Fruit fly (Drosophila melanogaster) whole organism, wandering third instar larva: ENCODE measurements around the gene Cln7.

Experiments
- Abd-B ChIP-seq: fragments of >200 bp; optimal IDR thresholded peaks from 2 replicates; lab custom pipeline; 2017; ENCODE audit warnings: missing biosample characterization, missing genetic modification characterization
- OdsH ChIP-seq: fragments of 200-800 bp; sonication (Bioruptor generic); optimal IDR thresholded peaks from 2 replicates; lab custom pipeline; 2016; ENCODE audit warnings: missing biosample characterization, mild to moderate bottlenecking, missing genetic modification characterization
- Rel ChIP-seq, 2 experiments: fragments of 200-800 bp; sonication (Bioruptor generic) in 1 of 2; optimal IDR thresholded peaks; 2 replicates in 1 of 2; 3 replicates in 1 of 2; lab custom pipeline; 2016 to 2019; ENCODE audit warnings: mild to moderate bottlenecking in 2 of 2, missing biosample characterization in 2 of 2, missing genetic modification characterization in 2 of 2, moderate library complexity in 1 of 2
- Vsx2 ChIP-seq: fragments of 200-300, 225-300 bp; sonication (Bioruptor generic); optimal IDR thresholded peaks from 2 replicates; lab custom pipeline; 2018; ENCODE audit warnings: missing biosample characterization, missing genetic modification characterization; ENCODE audit not compliant: partially characterized antibody
- br ChIP-seq: fragments of 200-800 bp; sonication (Bioruptor generic); optimal IDR thresholded peaks from 2 replicates; lab custom pipeline; 2016; ENCODE audit warnings: missing biosample characterization, missing genetic modification characterization
- dmrt93B ChIP-seq: fragments of 200-800 bp; sonication (Bioruptor generic); optimal IDR thresholded peaks from 2 replicates; lab custom pipeline; 2018; ENCODE audit warnings: missing biosample characterization, mild to moderate bottlenecking, missing genetic modification characterization
- dsf ChIP-seq: sonication (Bioruptor generic); optimal IDR thresholded peaks from 2 replicates; lab custom pipeline; 2016; ENCODE audit warnings: missing biosample characterization, missing genetic modification characterization, borderline replicate concordance
- ey ChIP-seq: fragments of 200-800 bp; sonication (Bioruptor generic); optimal IDR thresholded peaks from 2 replicates; lab custom pipeline; 2016; ENCODE audit warnings: missing biosample characterization, missing genetic modification characterization
- foxo ChIP-seq, 2 experiments: fragments of 200-800 bp; sonication (Bioruptor generic); optimal IDR thresholded peaks; 2 replicates in 1 of 2; 3 replicates in 1 of 2; lab custom pipeline; 2016 to 2017; ENCODE audit warnings: missing biosample characterization in 2 of 2, missing genetic modification characterization in 2 of 2
- fru ChIP-seq: fragments of 200-800 bp; sonication (Bioruptor generic); optimal IDR thresholded peaks from 3 replicates; lab custom pipeline; 2016; ENCODE audit warnings: missing biosample characterization, mild to moderate bottlenecking, missing genetic modification characterization
- psq ChIP-seq: fragments of 200-800 bp; sonication (Bioruptor generic); optimal IDR thresholded peaks from 3 replicates; lab custom pipeline; 2017; ENCODE audit warnings: missing biosample characterization, mild to moderate bottlenecking, missing genetic modification characterization, moderate library complexity
- sage ChIP-seq: fragments of 200-800 bp; sonication (Bioruptor generic); optimal IDR thresholded peaks from 2 replicates; lab custom pipeline; 2016; ENCODE audit warnings: missing biosample characterization, mild to moderate bottlenecking, missing genetic modification characterization

DNA sequence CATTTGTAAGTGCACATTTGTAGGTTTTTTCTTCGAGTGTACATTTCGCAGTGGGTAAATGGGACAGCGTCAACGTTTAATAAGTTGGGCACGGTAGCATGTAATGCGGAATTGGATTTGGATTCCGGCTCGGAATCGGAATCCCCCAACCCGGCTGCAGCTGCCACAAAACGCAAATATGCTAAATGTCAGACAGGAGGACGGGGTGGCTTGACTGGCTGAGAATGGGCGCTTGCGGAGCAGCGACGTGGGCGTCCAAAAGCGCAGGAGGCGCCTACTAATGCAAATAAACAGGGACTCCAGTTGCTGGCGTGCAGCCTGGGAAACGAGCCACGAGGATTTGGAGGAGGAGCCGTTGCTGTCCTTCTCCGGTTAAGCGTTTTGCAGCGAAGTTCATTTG lies 42.8 kb upstream of the Cln7 start, which contains the start of gene CG8564:
- no peak for TF ChIP-seq Rel (GFP tag; optimal IDR thresholded peaks at IDR 0.05; lab: Kevin White, UChicago)
- no peak for TF ChIP-seq Rel (tag; optimal IDR thresholded peaks at IDR 0.05; lab: Kevin White, UChicago)
- no peak for TF ChIP-seq psq
- TF ChIP-seq dsf, result no peak
- no peak for TF ChIP-seq br (GFP tag; lab: Kevin White, UChicago)
- TF ChIP-seq fru (GFP tag; lab: Kevin White, UChicago), result no peak
- TF ChIP-seq foxo (GFP tag; optimal IDR thresholded peaks at IDR 0.05; lab: Kevin White, UChicago), result no peak
- no peak for TF ChIP-seq ey (GFP tag; lab: Kevin White, UChicago)
- no peak for TF ChIP-seq OdsH
- TF ChIP-seq dmrt93B (GFP tag; lab: Kevin White, UChicago), result no peak
- TF ChIP-seq Abd-B (GFP tag; lab: Kevin White, UChicago), result no peak
- TF ChIP-seq Vsx2 (GFP tag; lab: Kevin White, UChicago), result no peak
- no peak for TF ChIP-seq sage (GFP tag; lab: Kevin White, UChicago)
